Worm (Caenorhabditis elegans) whole organism, L1 larva: ENCODE data around the gene ddr-2.

ENCODE experiments used
- C04F5.9 ChIP-seq: sonication (generic microtip); optimal IDR thresholded peaks from 2 replicates; lab custom pipeline; 2016; ENCODE audit warnings: missing genetic modification characterization, missing compliant biosample characterization
- dpl-1 ChIP-seq, 3 experiments: fragments of 150-350 bp in 2 of 3; sonication (generic microtip) in 1 of 3; optimal IDR thresholded peaks; 2 replicates each; lab custom pipeline; 2014 to 2017; ENCODE audit warnings: missing biosample characterization in 3 of 3, missing genetic modification characterization in 3 of 3, missing genetic modification reagents in 3 of 3
- fkh-10 ChIP-seq: sonication (generic microtip); optimal IDR thresholded peaks from 2 replicates; lab custom pipeline; 2017; ENCODE audit warnings: missing biosample characterization, missing genetic modification reagents, missing genetic modification characterization
- jun-1 ChIP-seq: fragments of 150-350 bp; optimal IDR thresholded peaks from 2 replicates; lab custom pipeline; 2014; ENCODE audit warnings: missing biosample characterization, missing genetic modification reagents, missing genetic modification characterization
- lin-15B ChIP-seq: fragments of 150-350 bp; sonication (generic microtip); optimal IDR thresholded peaks from 3 replicates; lab custom pipeline; 2014; ENCODE audit warnings: missing biosample characterization, missing genetic modification characterization
- lsy-2 ChIP-seq, 2 experiments: fragments of 150-350 bp; optimal IDR thresholded peaks; 2 replicates each; lab custom pipeline; 2014; ENCODE audit warnings: missing biosample characterization in 2 of 2, missing genetic modification characterization in 2 of 2
- mep-1 ChIP-seq: fragments of 150-350 bp; optimal IDR thresholded peaks from 2 replicates; lab custom pipeline; 2014; ENCODE audit warnings: missing biosample characterization, missing genetic modification characterization
- nhr-90 ChIP-seq: sonication (generic microtip); optimal IDR thresholded peaks from 2 replicates; lab custom pipeline; 2016; ENCODE audit warnings: mild to moderate bottlenecking, missing genetic modification characterization, missing compliant biosample characterization; ENCODE audit not compliant: poor library complexity
- snpc-4 ChIP-seq: fragments of 150-350 bp; optimal IDR thresholded peaks from 2 replicates; lab custom pipeline; 2014; ENCODE audit warnings: missing biosample characterization, missing genetic modification characterization
- tlp-1 ChIP-seq: fragments of 150-350 bp; optimal IDR thresholded peaks from 2 replicates; lab custom pipeline; 2014; ENCODE audit warnings: missing biosample characterization, missing genetic modification characterization
- unc-62 ChIP-seq: fragments of 150-350 bp; optimal IDR thresholded peaks from 2 replicates; lab custom pipeline; 2014; ENCODE audit warnings: missing biosample characterization, missing genetic modification reagents, missing genetic modification characterization

DNA sequence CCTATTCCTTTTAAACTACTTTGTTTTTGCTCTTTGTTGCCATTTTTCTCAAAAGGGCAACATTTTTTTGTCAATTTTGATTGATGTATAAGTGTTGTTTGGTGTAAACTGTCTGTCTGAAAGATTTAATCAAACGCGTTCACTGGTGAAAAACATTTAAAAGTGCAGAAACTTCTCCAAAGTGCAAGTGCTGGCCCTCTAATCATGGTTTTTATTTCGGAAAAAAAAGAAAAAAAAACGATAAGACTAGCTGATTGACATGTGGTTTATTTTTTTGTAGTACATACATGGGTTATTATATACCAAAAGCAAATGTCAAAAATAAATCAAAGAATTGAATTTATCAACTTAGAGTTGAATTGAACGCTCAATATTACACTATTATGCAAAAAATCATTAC is 47.3 kb downstream of the ddr-2 start, which contains the start of gene dhs-26:
- TF ChIP-seq C04F5.9 (tag; lab: Kevin White, UChicago) (no peak), tlp-1 (no peak), unc-62 (no peak), jun-1 (no peak), snpc-4 (tag; lab: Kevin White, UChicago) (no peak), dpl-1 (GFP tag; optimal IDR thresholded peaks at IDR 0.05; lab: Kevin White, UChicago) (no peak), fkh-10 (GFP tag; lab: Kevin White, UChicago) (no peak), lin-15B (tag; lab: Kevin White, UChicago) (no peak), mep-1 (tag; lab: Kevin White, UChicago) (no peak), lsy-2 (tag; optimal IDR thresholded peaks at IDR 0.05; lab: Kevin White, UChicago) (no peak), nhr-90 (tag; lab: Kevin White, UChicago) (no peak)
